Fruit fly (Drosophila melanogaster): Measurements from ENCODE around the gene tilB.
A peak's percentile ranks its signal among the peaks of the same experiment; 100 is the strongest.

tilB gene

dm6 chrX:22443046-22443445, 6.5 kb upstream of the tilB start:
- no peak for TF ChIP-seq Eip74EF (GFP tag; optimal IDR thresholded peaks at IDR 0.05)
- no peak for TF ChIP-seq Hand (GFP tag; optimal IDR thresholded peaks at IDR 0.05)
- TF ChIP-seq cg (GFP tag; optimal IDR thresholded peaks at IDR 0.05), result no peak
- TF ChIP-seq CG11247 (GFP tag; IDR thresholded peaks at IDR 0.05), result no peak
- TF ChIP-seq CG2875 (GFP tag; optimal IDR thresholded peaks at IDR 0.05), result no peak
- TF ChIP-seq Fer3 (tag; optimal IDR thresholded peaks at IDR 0.05), result no peak
- peak; percentile 16 for TF ChIP-seq Lhr (GFP tag; optimal IDR thresholded peaks at IDR 0.05)
- TF ChIP-seq CG12659 (GFP tag; optimal IDR thresholded peaks at IDR 0.05), result no peak
- TF ChIP-seq CG6175 (GFP tag; IDR thresholded peaks at IDR 0.05), result no peak
- no peak for TF ChIP-seq pan (optimal IDR thresholded peaks at IDR 0.05)
- no peak for TF ChIP-seq pan (GFP tag; optimal IDR thresholded peaks at IDR 0.05 in 1 of 2, IDR thresholded peaks at IDR 0.05 in 1 of 2)
- TF ChIP-seq chinmo (GFP tag; IDR thresholded peaks at IDR 0.05; ENCODE audit: partially characterized antibody), result no peak
- no peak for TF ChIP-seq trem (tag; optimal IDR thresholded peaks at IDR 0.05)
- no peak for TF ChIP-seq oc (tag; optimal IDR thresholded peaks at IDR 0.05)
- no peak for TF ChIP-seq CG34376 (GFP tag; optimal IDR thresholded peaks at IDR 0.05)
- no peak for TF ChIP-seq unc-4 (GFP tag; IDR thresholded peaks at IDR 0.05; ENCODE audit: partially characterized antibody)
- TF ChIP-seq al (GFP tag; IDR thresholded peaks at IDR 0.05), result no peak
- no peak for TF ChIP-seq so (GFP tag; IDR thresholded peaks at IDR 0.05)
- no peak for TF ChIP-seq CG11456 (GFP tag; IDR thresholded peaks at IDR 0.05)
- no peak for TF ChIP-seq gcm2 (GFP tag; optimal IDR thresholded peaks at IDR 0.05)
- no peak for TF ChIP-seq CrebB (tag; optimal IDR thresholded peaks at IDR 0.05)
- TF ChIP-seq Hr3 (GFP tag; optimal IDR thresholded peaks at IDR 0.05), result no peak
- no peak for TF ChIP-seq CG14014 (GFP tag; IDR thresholded peaks at IDR 0.05)
- TF ChIP-seq CTCF (GFP tag; optimal IDR thresholded peaks at IDR 0.05), result peak; percentile 49
- TF ChIP-seq CG8290 (GFP tag; optimal IDR thresholded peaks at IDR 0.05), result no peak
- TF ChIP-seq CG8290 (tag; optimal IDR thresholded peaks at IDR 0.05), result peak in 1 of 2 experiments; percentile 23
- no peak for TF ChIP-seq CG10366 (GFP tag; IDR thresholded peaks at IDR 0.05)
- TF ChIP-seq prd (optimal IDR thresholded peaks at IDR 0.05), result no peak
- TF ChIP-seq prd (GFP tag; IDR thresholded peaks at IDR 0.05), result no peak
- TF ChIP-seq sima (GFP tag; optimal IDR thresholded peaks at IDR 0.05), result no peak
- TF ChIP-seq HmgD (GFP tag; optimal IDR thresholded peaks at IDR 0.05), result no peak
- TF ChIP-seq ttk (GFP tag; IDR thresholded peaks at IDR 0.05), result no peak
- TF ChIP-seq NC2α (GFP tag; optimal IDR thresholded peaks at IDR 0.05), result no peak
- no peak for TF ChIP-seq CG1529 (GFP tag; optimal IDR thresholded peaks at IDR 0.05)
- TF ChIP-seq slbo (GFP tag; IDR thresholded peaks at IDR 0.05), result no peak
- peak; percentile 15 for TF ChIP-seq CG15269 (tag; optimal IDR thresholded peaks at IDR 0.05)
- TF ChIP-seq ro (GFP tag; IDR thresholded peaks at IDR 0.05), result no peak
- no peak for TF ChIP-seq ac (GFP tag; optimal IDR thresholded peaks at IDR 0.05)
- no peak for TF ChIP-seq CHES-1-like (GFP tag; optimal IDR thresholded peaks at IDR 0.05)
- no peak for TF ChIP-seq CG33213 (GFP tag; optimal IDR thresholded peaks at IDR 0.05)
- no peak for TF ChIP-seq wek (GFP tag; optimal IDR thresholded peaks at IDR 0.05)
- peak; percentile 9 for TF ChIP-seq Hmr (GFP tag; optimal IDR thresholded peaks at IDR 0.05)
- TF ChIP-seq NK7.1 (GFP tag; optimal IDR thresholded peaks at IDR 0.05), result no peak
- TF ChIP-seq Dip2 (GFP tag; IDR thresholded peaks at IDR 0.05), result no peak
- no peak for TF ChIP-seq CG10147 (GFP tag; optimal IDR thresholded peaks at IDR 0.05)
- TF ChIP-seq Neu2 (GFP tag; optimal IDR thresholded peaks at IDR 0.05; ENCODE audit: borderline replicate concordance), result no peak
- no peak for TF ChIP-seq toy (GFP tag; IDR thresholded peaks at IDR 0.05)
- TF ChIP-seq Tbp (GFP tag; optimal IDR thresholded peaks at IDR 0.05), result no peak
- peak; percentile 88; the same call in 2 of the 3 replicates for TF ChIP-seq CG2199 (GFP tag; IDR thresholded peaks at IDR 0.05)
- no peak for TF ChIP-seq CG7839 (tag; optimal IDR thresholded peaks at IDR 0.05)
- TF ChIP-seq CG15011 (GFP tag; optimal IDR thresholded peaks at IDR 0.05), result no peak
- TF ChIP-seq CG11695 (GFP tag; IDR thresholded peaks at IDR 0.05), result no peak
